Worm (Caenorhabditis elegans): Measurements from ENCODE around the gene C16C8.4.

DNA sequence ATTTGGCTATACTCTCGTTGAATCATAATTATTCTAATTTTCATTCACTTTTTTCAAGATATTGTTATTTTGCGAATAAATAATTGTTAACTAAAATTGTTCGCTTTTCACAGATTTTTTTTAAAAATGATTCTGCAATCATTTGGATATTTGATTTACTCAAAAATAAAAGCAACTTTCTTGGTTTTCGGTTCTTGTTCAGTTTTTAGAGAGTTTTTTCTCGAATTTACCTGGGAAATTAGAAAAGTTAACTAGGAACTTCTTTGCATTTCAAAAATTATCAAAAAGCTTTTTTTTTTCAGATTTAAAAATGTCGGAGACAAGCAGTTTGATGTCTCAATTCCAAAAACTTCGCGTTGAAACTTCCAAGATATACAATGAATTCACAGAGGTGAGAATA, 2.5 kb upstream of the C16C8.4 start, which contains the start of the genes C16C8.20 and gldi-6:
- TF ChIP-seq ref-1 (GFP tag; conservative IDR thresholded peaks at IDR 0.05) (no peak), flt-1 (GFP tag; IDR thresholded peaks at IDR 0.05) (no peak), tab-1 (GFP tag; IDR thresholded peaks at IDR 0.05) (no peak)
